Fruit fly (Drosophila melanogaster) whole organism, pupa: ENCODE measurements around the gene CG31088.

ENCODE experiments used
- CG10348 ChIP-seq: fragments of 200-800 bp; sonication (Bioruptor generic); IDR thresholded peaks from 2 replicates; pipeline ENCODE4 v1.3.6; 2022; ENCODE audit warnings: missing biosample characterization, missing genetic modification characterization
- CG12605 ChIP-seq: fragments of 200-800 bp; sonication (Bioruptor generic); IDR thresholded peaks from 2 replicates; pipeline ENCODE4 v1.3.6; 2022; ENCODE audit warnings: missing biosample characterization, missing genetic modification characterization
- CG17806 ChIP-seq: fragments of 200-800 bp; sonication (Bioruptor generic); optimal IDR thresholded peaks from 2 replicates; lab custom pipeline; 2018; ENCODE audit warnings: missing biosample characterization, mild to moderate bottlenecking, missing genetic modification characterization, moderate library complexity
- CG32121 ChIP-seq: fragments of 200-800 bp; sonication (Bioruptor generic); IDR thresholded peaks from 2 replicates; pipeline ENCODE4 v1.3.6; 2022; ENCODE audit warnings: missing biosample characterization, missing genetic modification characterization
- CG34367 ChIP-seq: fragments of 200-800 bp; sonication (Bioruptor generic); optimal IDR thresholded peaks from 2 replicates; lab custom pipeline; 2018; ENCODE audit warnings: missing biosample characterization, mild to moderate bottlenecking, missing genetic modification characterization
- CG4496 ChIP-seq: fragments of 200-800 bp; sonication (Bioruptor generic); IDR thresholded peaks from 3 replicates; pipeline ENCODE4 v1.3.6; 2022; ENCODE audit warnings: missing biosample characterization, missing genetic modification characterization
- CG8159 ChIP-seq: fragments of 200-800 bp; sonication (Bioruptor generic); optimal IDR thresholded peaks from 3 replicates; lab custom pipeline; 2018; ENCODE audit warnings: missing biosample characterization, mild to moderate bottlenecking, missing genetic modification characterization, moderate library complexity
- CG9948 ChIP-seq: fragments of 200-800 bp; sonication (Bioruptor generic); optimal IDR thresholded peaks from 2 replicates; lab custom pipeline; 2018; ENCODE audit warnings: missing biosample characterization, mild to moderate bottlenecking, missing genetic modification characterization, moderate library complexity
- D1 ChIP-seq: fragments of 200-800 bp; sonication (Bioruptor generic); optimal IDR thresholded peaks from 2 replicates; lab custom pipeline; 2018; ENCODE audit warnings: missing biosample characterization, mild to moderate bottlenecking, missing genetic modification characterization, moderate library complexity
- EcR ChIP-seq: fragments of 200-800 bp; sonication (Bioruptor generic); optimal IDR thresholded peaks from 3 replicates; lab custom pipeline; 2019; ENCODE audit warnings: missing biosample characterization, missing genetic modification characterization, mild to moderate bottlenecking, moderate library complexity, missing genetic modification reagents
- Pif1B ChIP-seq: fragments of 200-800 bp; sonication (Bioruptor generic); optimal IDR thresholded peaks from 3 replicates; lab custom pipeline; 2016; ENCODE audit warnings: missing biosample characterization, missing genetic modification characterization

- TF ChIP-seq CG32121 (GFP tag; lab: Robert Waterston, UW) (peak; percentile 31; the same call in 1 of the 2 replicates), CG8159 (tag; lab: Kevin White, UChicago) (no peak), D1 (tag; lab: Kevin White, UChicago) (no peak), Pif1B (GFP tag; lab: Kevin White, UChicago) (no peak), CG12605 (GFP tag; lab: Robert Waterston, UW) (peak; percentile 58), CG10348 (GFP tag; lab: Robert Waterston, UW) (no peak), CG4496 (peak; percentile 54; the same call in 1 of the 3 replicates), EcR (GFP tag; lab: Kevin White, UChicago) (no peak), CG34367 (tag; lab: Kevin White, UChicago) (no peak), CG9948 (tag; lab: Kevin White, UChicago) (no peak), CG17806 (no peak)
Measured at dm6 chr3R:15993815-15994572, 43.3 kb upstream of the CG31088 start.
